Worm (Caenorhabditis elegans) whole organism, L4 larva: Measurements from ENCODE around the gene Y50E8A.6.

Experiments used
- Y105C5A.15 ChIP-seq: fragments of 200-800 bp; sonication (Bioruptor generic); IDR thresholded peaks from 2 replicates; pipeline ENCODE4 v1.3.6; 2022; ENCODE audit warnings: missing genetic modification characterization, missing compliant biosample characterization
- Y48G9A.11 ChIP-seq: fragments of 200-800 bp; sonication (Bioruptor generic); IDR thresholded peaks from 2 replicates; pipeline ENCODE4 v1.3.6; 2022; ENCODE audit warnings: missing genetic modification reagents, missing genetic modification characterization, missing compliant biosample characterization
- ZK337.2 ChIP-seq: fragments of 200-800 bp; sonication (Bioruptor generic); IDR thresholded peaks from 2 replicates; pipeline ENCODE4 v1.3.6; 2022; ENCODE audit warnings: missing genetic modification reagents, missing genetic modification characterization, missing compliant biosample characterization
- ZK546.5 ChIP-seq, 2 experiments: sonication (generic microtip); optimal IDR thresholded peaks; 2 replicates each; lab custom pipeline; 2017; ENCODE audit warnings: missing biosample characterization in 2 of 2, missing genetic modification characterization in 2 of 2
- aha-1 ChIP-seq: fragments of 150-350 bp; peaks from one replicate; lab custom pipeline; 2014; ENCODE audit warnings: missing biosample characterization, missing genetic modification characterization
- arid-1 ChIP-seq: fragments of 200-800 bp; sonication (Bioruptor generic); conservative IDR thresholded peaks from 2 replicates; pipeline ENCODE4 v1.3.6; 2022; ENCODE audit warnings: missing genetic modification reagents, missing genetic modification characterization, missing compliant biosample characterization
- ceh-28 ChIP-seq: fragments of 150-350 bp; optimal IDR thresholded peaks from 2 replicates; lab custom pipeline; 2014; ENCODE audit warnings: missing biosample characterization, missing genetic modification reagents, missing genetic modification characterization
- ceh-44 ChIP-seq: fragments of 200-800 bp; sonication (Bioruptor generic); IDR thresholded peaks from 2 replicates; pipeline ENCODE4 v1.3.6; 2022; ENCODE audit warnings: missing genetic modification reagents, missing genetic modification characterization, missing compliant biosample characterization
- ceh-82 ChIP-seq: sonication (generic microtip); optimal IDR thresholded peaks from 2 replicates; lab custom pipeline; 2017; ENCODE audit warnings: missing biosample characterization, missing genetic modification characterization
- daf-16 ChIP-seq, 3 experiments: sonication (generic microtip); optimal IDR thresholded peaks; 2 replicates each; lab custom pipeline; 2016 to 2017; ENCODE audit warnings: missing genetic modification characterization in 3 of 3, missing genetic modification reagents in 3 of 3, mild to moderate bottlenecking in 2 of 3, missing compliant biosample characterization in 2 of 3, missing biosample characterization in 1 of 3, moderate library complexity in 1 of 3
- dmd-6 ChIP-seq: fragments of 200-800 bp; sonication (Bioruptor generic); IDR thresholded peaks from 2 replicates; pipeline ENCODE4 v1.3.6; 2022; ENCODE audit warnings: missing genetic modification reagents, missing genetic modification characterization, missing compliant biosample characterization
- dmd-8 ChIP-seq: fragments of 200-800 bp; sonication (Bioruptor generic); IDR thresholded peaks from 2 replicates; pipeline ENCODE4 v1.3.6; 2022; ENCODE audit warnings: missing genetic modification characterization, missing compliant biosample characterization
- egl-43 ChIP-seq: fragments of 200-800 bp; sonication (Bioruptor generic); IDR thresholded peaks from 2 replicates; pipeline ENCODE4 v1.3.6; 2022; ENCODE audit warnings: missing genetic modification reagents, missing genetic modification characterization, missing compliant biosample characterization
- hlh-11 ChIP-seq: fragments of 200-800 bp; sonication (Bioruptor generic); optimal IDR thresholded peaks from 2 replicates; lab custom pipeline; 2018; ENCODE audit warnings: mild to moderate bottlenecking, missing genetic modification characterization, missing compliant biosample characterization
- lim-7 ChIP-seq: fragments of 200-800 bp; sonication (Bioruptor generic); IDR thresholded peaks from 2 replicates; pipeline ENCODE4 v1.3.6; 2022; ENCODE audit warnings: missing genetic modification characterization, missing compliant biosample characterization
- lin-1 ChIP-seq: fragments of 200-800 bp; sonication (Bioruptor generic); IDR thresholded peaks from 2 replicates; pipeline ENCODE4 v1.3.6; 2022; ENCODE audit warnings: missing genetic modification reagents, missing genetic modification characterization, missing compliant biosample characterization
- lin-29 ChIP-seq: fragments of 200-800 bp; sonication (Bioruptor generic); IDR thresholded peaks from 2 replicates; pipeline ENCODE4 v1.3.6; 2022; ENCODE audit warnings: missing genetic modification reagents, missing genetic modification characterization, missing compliant biosample characterization
- lin-38 ChIP-seq: fragments of 200-800 bp; sonication (Bioruptor generic); IDR thresholded peaks from 2 replicates; pipeline ENCODE4 v1.3.6; 2022; ENCODE audit warnings: missing genetic modification reagents, missing genetic modification characterization, missing compliant biosample characterization
- lin-39 ChIP-seq: fragments of 150-350 bp; optimal IDR thresholded peaks from 2 replicates; lab custom pipeline; 2014; ENCODE audit warnings: missing biosample characterization, missing genetic modification reagents, missing genetic modification characterization
- madf-5 ChIP-seq, 2 experiments: fragments of 200-800 bp; sonication (Bioruptor generic); IDR thresholded peaks; 2 replicates each; pipeline ENCODE4 v1.3.6; 2022; ENCODE audit warnings: missing compliant biosample characterization in 2 of 2, missing genetic modification characterization in 2 of 2
- madf-9 ChIP-seq: fragments of 200-800 bp; sonication (Bioruptor generic); conservative IDR thresholded peaks from 2 replicates; pipeline ENCODE4 v1.3.6; 2022; ENCODE audit warnings: missing genetic modification reagents, missing genetic modification characterization, missing compliant biosample characterization
- mes-2 ChIP-seq: sonication (generic microtip); optimal IDR thresholded peaks from 2 replicates; lab custom pipeline; 2016; ENCODE audit warnings: missing genotype, mild to moderate bottlenecking, missing genetic modification characterization, missing compliant biosample characterization; ENCODE audit not compliant: poor library complexity, severe bottlenecking
- mxl-2 ChIP-seq: fragments of 200-800 bp; sonication (Bioruptor generic); conservative IDR thresholded peaks from 2 replicates; pipeline ENCODE4 v1.3.6; 2022; ENCODE audit warnings: missing genetic modification reagents, missing genetic modification characterization, missing compliant biosample characterization
- mxl-3 ChIP-seq: fragments of 200-800 bp; sonication (Bioruptor generic); optimal IDR thresholded peaks from 2 replicates; lab custom pipeline; 2018; ENCODE audit warnings: mild to moderate bottlenecking, missing genetic modification characterization, missing compliant biosample characterization
- nhr-102 ChIP-seq: sonication (generic microtip); optimal IDR thresholded peaks from 2 replicates; lab custom pipeline; 2016; ENCODE audit warnings: mild to moderate bottlenecking, missing genetic modification characterization, moderate library complexity, missing compliant biosample characterization
- nhr-11 ChIP-seq: fragments of 150-350 bp; optimal IDR thresholded peaks from 2 replicates; lab custom pipeline; 2014; ENCODE audit warnings: missing biosample characterization, missing genetic modification characterization
- nhr-6 ChIP-seq: fragments of 150-350 bp; optimal IDR thresholded peaks from 2 replicates; lab custom pipeline; 2014; ENCODE audit warnings: missing biosample characterization, missing genetic modification characterization
- php-3 ChIP-seq: fragments of 200-800 bp; sonication (Bioruptor generic); IDR thresholded peaks from 2 replicates; pipeline ENCODE4 v1.3.6; 2022; ENCODE audit warnings: missing genetic modification reagents, missing genetic modification characterization, missing compliant biosample characterization
- set-16 ChIP-seq: fragments of 200-800 bp; sonication (Bioruptor generic); IDR thresholded peaks from 2 replicates; pipeline ENCODE4 v1.3.6; 2022; ENCODE audit warnings: missing genetic modification reagents, missing genetic modification characterization, missing compliant biosample characterization
- unc-130 ChIP-seq: sonication (generic microtip); optimal IDR thresholded peaks from 2 replicates; lab custom pipeline; 2016; ENCODE audit warnings: missing genetic modification reagents, missing genetic modification characterization, missing compliant biosample characterization
- vab-7 ChIP-seq: fragments of 200-800 bp; sonication (Bioruptor generic); IDR thresholded peaks from 2 replicates; pipeline ENCODE4 v1.3.6; 2022; ENCODE audit warnings: missing genetic modification reagents, missing genetic modification characterization, missing compliant biosample characterization
- zag-1 ChIP-seq: fragments of 150-350 bp; optimal IDR thresholded peaks from 2 replicates; lab custom pipeline; 2014; ENCODE audit warnings: missing biosample characterization, missing genetic modification characterization
- zfp-3 ChIP-seq: fragments of 200-800 bp; sonication (Bioruptor generic); conservative IDR thresholded peaks from 2 replicates; pipeline ENCODE4 v1.3.6; 2022; ENCODE audit warnings: missing genetic modification reagents, missing genetic modification characterization, missing compliant biosample characterization

The Y50E8A.6 gene

ce11 chrV:14689060-14689750 is 51.9 kb downstream of the Y50E8A.6 start, which contains the start of gene gasr-8:
TSS of gene gasr-8 (plus strand) at chrV:14689110.
- peak; percentile 68 for TF ChIP-seq mes-2 (tag; lab: Kevin White, UChicago)
- no peak for TF ChIP-seq php-3 (GFP tag; lab: Robert Waterston, UW)
- peak; percentile 69 for TF ChIP-seq lin-1 (GFP tag; lab: Robert Waterston, UW)
- no peak for TF ChIP-seq ZK337.2
- TF ChIP-seq daf-16 (GFP tag; optimal IDR thresholded peaks at IDR 0.05; lab: Kevin White, UChicago), result no peak
- peak; percentile 38 for TF ChIP-seq daf-16 (tag; optimal IDR thresholded peaks at IDR 0.05; lab: Kevin White, UChicago)
- peak; percentile 21 for TF ChIP-seq nhr-6 (tag; lab: Kevin White, UChicago)
- peak in 1 of 2 experiments; percentile 55; a peak in 1 of 4 replicates for TF ChIP-seq madf-5 (GFP tag; IDR thresholded peaks at IDR 0.05; lab: Robert Waterston, UW)
- TF ChIP-seq nhr-102 (tag; lab: Kevin White, UChicago), result peak; percentile 3
- peak; percentile 20 for TF ChIP-seq unc-130
- no peak for TF ChIP-seq mxl-3 (GFP tag; lab: Kevin White, UChicago)
- TF ChIP-seq Y105C5A.15 (GFP tag; lab: Robert Waterston, UW), result 0 out of 2 replicates have a peak, but pooled peaks have one; percentile 15
- 0 out of 2 replicates have a peak, but pooled peaks have one; percentile 42 for TF ChIP-seq arid-1 (GFP tag; lab: Robert Waterston, UW)
- TF ChIP-seq ZK546.5 (tag; optimal IDR thresholded peaks at IDR 0.05; lab: Kevin White, UChicago), result no peak
- no peak for TF ChIP-seq nhr-11
- no peak for TF ChIP-seq ceh-82 (tag; lab: Kevin White, UChicago)
- TF ChIP-seq lim-7 (GFP tag; lab: Robert Waterston, UW), result peak; percentile 62; the same call in 1 of the 2 replicates
- peak; percentile 72; the same call in 1 of the 2 replicates for TF ChIP-seq dmd-8 (GFP tag; lab: Robert Waterston, UW)
- TF ChIP-seq zag-1 (tag; lab: Kevin White, UChicago), result no peak
- TF ChIP-seq dmd-6 (GFP tag; lab: Robert Waterston, UW), result peak; percentile 39
- TF ChIP-seq ceh-44, result 0 out of 2 replicates have a peak, but pooled peaks have one; percentile 42
- 0 out of 2 replicates have a peak, but pooled peaks have one; percentile 3 for TF ChIP-seq mxl-2
- 0 out of 2 replicates have a peak, but pooled peaks have one; percentile 22 for TF ChIP-seq madf-9 (GFP tag; lab: Robert Waterston, UW)
- peak; percentile 4; the same call in 1 of the 2 replicates for TF ChIP-seq set-16 (GFP tag; lab: Robert Waterston, UW)
- TF ChIP-seq lin-39 (tag; lab: Kevin White, UChicago), result no peak
- peak; percentile 71 for TF ChIP-seq egl-43 (GFP tag; lab: Robert Waterston, UW)
- TF ChIP-seq aha-1, result peak; percentile 35
- peak; percentile 1 for TF ChIP-seq hlh-11 (tag; lab: Kevin White, UChicago)
- TF ChIP-seq lin-29 (GFP tag; lab: Robert Waterston, UW), result 0 out of 2 replicates have a peak, but pooled peaks have one; percentile 10
- peak; percentile 29; the same call in 1 of the 2 replicates for TF ChIP-seq Y48G9A.11 (GFP tag; lab: Robert Waterston, UW)
- TF ChIP-seq vab-7, result peak; percentile 51; the same call in 1 of the 2 replicates
- TF ChIP-seq ceh-28 (tag; lab: Kevin White, UChicago), result no peak
- 0 out of 2 replicates have a peak, but pooled peaks have one; percentile 52 for TF ChIP-seq zfp-3 (GFP tag; lab: Robert Waterston, UW)
- TF ChIP-seq lin-38 (GFP tag; lab: Robert Waterston, UW), result peak; percentile 58
